Worm (Caenorhabditis elegans) whole organism, L4 larva: Measurements from ENCODE around the gene F09E5.8.

Experiments used
- F10B5.3 ChIP-seq: sonication (generic microtip); optimal IDR thresholded peaks from 2 replicates; lab custom pipeline; 2016; ENCODE audit warnings: mild to moderate bottlenecking, missing genetic modification characterization, missing compliant biosample characterization
- F26F4.8 ChIP-seq: fragments of 200-800 bp; sonication (Bioruptor generic); conservative IDR thresholded peaks from 2 replicates; pipeline ENCODE4 v1.3.6; 2022; ENCODE audit warnings: missing genetic modification characterization, missing compliant biosample characterization
- F37D6.2 ChIP-seq: sonication (generic microtip); optimal IDR thresholded peaks from 2 replicates; lab custom pipeline; 2016; ENCODE audit warnings: mild to moderate bottlenecking, missing genetic modification characterization, missing compliant biosample characterization
- R02D3.7 ChIP-seq: fragments of 150-350 bp; sonication (generic microtip); optimal IDR thresholded peaks from 3 replicates; lab custom pipeline; 2014; ENCODE audit warnings: missing biosample characterization, missing genetic modification characterization
- T26A8.4 ChIP-seq: fragments of 200-800 bp; sonication (Bioruptor generic); IDR thresholded peaks from 2 replicates; pipeline ENCODE4 v1.3.6; 2022; ENCODE audit warnings: missing genetic modification characterization, missing compliant biosample characterization
- Y5F2A.4 ChIP-seq: fragments of 200-800 bp; sonication (Bioruptor generic); optimal IDR thresholded peaks from 2 replicates; lab custom pipeline; 2018; ENCODE audit warnings: mild to moderate bottlenecking, missing genetic modification characterization, missing compliant biosample characterization
- ZK337.2 ChIP-seq: fragments of 200-800 bp; sonication (Bioruptor generic); IDR thresholded peaks from 2 replicates; pipeline ENCODE4 v1.3.6; 2022; ENCODE audit warnings: missing genetic modification reagents, missing genetic modification characterization, missing compliant biosample characterization
- ama-1 ChIP-seq: fragments of 150-350 bp; optimal IDR thresholded peaks from 2 replicates; lab custom pipeline; 2014; ENCODE audit warnings: inconsistent platforms, mixed read lengths
- ceh-32 ChIP-seq: sonication (generic microtip); optimal IDR thresholded peaks from 2 replicates; lab custom pipeline; 2016; ENCODE audit warnings: mild to moderate bottlenecking, missing genetic modification characterization, missing compliant biosample characterization; ENCODE audit not compliant: poor library complexity
- ces-1 ChIP-seq: fragments of 150-350 bp; sonication (generic microtip); optimal IDR thresholded peaks from 4 replicates; lab custom pipeline; 2014; ENCODE audit warnings: missing biosample characterization, missing genetic modification reagents, missing genetic modification characterization
- cey-2 ChIP-seq: sonication (generic microtip); optimal IDR thresholded peaks from 3 replicates; lab custom pipeline; 2017; ENCODE audit warnings: missing genetic modification characterization, mild to moderate bottlenecking, missing compliant biosample characterization, antibody characterized with exemption, borderline replicate concordance; ENCODE audit not compliant: insufficient read depth
- ctbp-1 ChIP-seq: fragments of 200-800 bp; sonication (Bioruptor generic); IDR thresholded peaks from 2 replicates; pipeline ENCODE4 v1.3.6; 2022; ENCODE audit warnings: missing genetic modification reagents, missing genetic modification characterization, missing compliant biosample characterization
- daf-8 ChIP-seq: fragments of 200-800 bp; sonication (Bioruptor generic); IDR thresholded peaks from 2 replicates; pipeline ENCODE4 v1.3.6; 2022; ENCODE audit warnings: missing genetic modification characterization, missing compliant biosample characterization
- dmd-9 ChIP-seq: fragments of 200-800 bp; sonication (Bioruptor generic); IDR thresholded peaks from 2 replicates; pipeline ENCODE4 v1.3.6; 2022; ENCODE audit warnings: missing genetic modification reagents, missing genetic modification characterization, missing compliant biosample characterization
- egl-27 ChIP-seq: sonication (generic microtip); optimal IDR thresholded peaks from 3 replicates; lab custom pipeline; 2017; ENCODE audit warnings: missing biosample characterization, missing genetic modification reagents, missing genetic modification characterization
- egl-43 ChIP-seq: fragments of 200-800 bp; sonication (Bioruptor generic); IDR thresholded peaks from 2 replicates; pipeline ENCODE4 v1.3.6; 2022; ENCODE audit warnings: missing genetic modification reagents, missing genetic modification characterization, missing compliant biosample characterization
- fkh-10 ChIP-seq: fragments of 150-350 bp; optimal IDR thresholded peaks from 2 replicates; lab custom pipeline; 2014; ENCODE audit warnings: missing biosample characterization, missing genetic modification reagents, missing genetic modification characterization
- fos-1 ChIP-seq: fragments of 150-350 bp; optimal IDR thresholded peaks from 2 replicates; lab custom pipeline; 2014; ENCODE audit warnings: missing biosample characterization, missing genetic modification characterization
- gei-8 ChIP-seq: fragments of 200-800 bp; sonication (Bioruptor generic); optimal IDR thresholded peaks from 2 replicates; lab custom pipeline; 2018; ENCODE audit warnings: mild to moderate bottlenecking, missing genetic modification characterization, missing compliant biosample characterization
- hif-1 ChIP-seq, 2 experiments: sonication (generic microtip); optimal IDR thresholded peaks; 2 replicates each; lab custom pipeline; 2016 to 2017; ENCODE audit warnings: missing compliant biosample characterization in 2 of 2, missing genetic modification characterization in 2 of 2, missing genetic modification reagents in 2 of 2, missing genotype in 2 of 2, mild to moderate bottlenecking in 1 of 2
- hlh-30 ChIP-seq: sonication (generic microtip); optimal IDR thresholded peaks from 2 replicates; lab custom pipeline; 2017; ENCODE audit warnings: antibody characterized with exemption, mild to moderate bottlenecking, missing genetic modification characterization, missing compliant biosample characterization; ENCODE audit not compliant: insufficient read depth
- hmg-1.1 ChIP-seq: fragments of 200-800 bp; sonication (Bioruptor generic); IDR thresholded peaks from 2 replicates; pipeline ENCODE4 v1.3.6; 2022; ENCODE audit warnings: missing genetic modification reagents, missing genetic modification characterization, missing compliant biosample characterization
- lim-7 ChIP-seq: fragments of 200-800 bp; sonication (Bioruptor generic); IDR thresholded peaks from 2 replicates; pipeline ENCODE4 v1.3.6; 2022; ENCODE audit warnings: missing genetic modification characterization, missing compliant biosample characterization
- lin-13 ChIP-seq: fragments of 150-350 bp; optimal IDR thresholded peaks from 2 replicates; lab custom pipeline; 2014; ENCODE audit warnings: missing biosample characterization, missing genetic modification reagents, missing genetic modification characterization
- lin-29 ChIP-seq: fragments of 200-800 bp; sonication (Bioruptor generic); IDR thresholded peaks from 2 replicates; pipeline ENCODE4 v1.3.6; 2022; ENCODE audit warnings: missing genetic modification reagents, missing genetic modification characterization, missing compliant biosample characterization
- lin-38 ChIP-seq: fragments of 200-800 bp; sonication (Bioruptor generic); IDR thresholded peaks from 2 replicates; pipeline ENCODE4 v1.3.6; 2022; ENCODE audit warnings: missing genetic modification reagents, missing genetic modification characterization, missing compliant biosample characterization
- lin-39 ChIP-seq: fragments of 150-350 bp; optimal IDR thresholded peaks from 2 replicates; lab custom pipeline; 2014; ENCODE audit warnings: missing biosample characterization, missing genetic modification reagents, missing genetic modification characterization
- lir-3 ChIP-seq: sonication (generic microtip); optimal IDR thresholded peaks from 2 replicates; lab custom pipeline; 2016; ENCODE audit warnings: mild to moderate bottlenecking, missing genetic modification characterization, missing compliant biosample characterization
- mdl-1 ChIP-seq, 2 experiments: fragments of 150-350 bp in 1 of 2; sonication (generic microtip) in 1 of 2; optimal IDR thresholded peaks; 2 replicates each; lab custom pipeline; 2014 to 2017; ENCODE audit warnings: missing biosample characterization in 2 of 2, missing genetic modification characterization in 2 of 2
- mep-1 ChIP-seq: fragments of 150-350 bp; sonication (generic microtip); optimal IDR thresholded peaks from 3 replicates; lab custom pipeline; 2014; ENCODE audit warnings: missing biosample characterization, missing genetic modification characterization
- nhr-10 ChIP-seq: fragments of 150-350 bp; optimal IDR thresholded peaks from 2 replicates; lab custom pipeline; 2014; ENCODE audit warnings: missing biosample characterization, missing genetic modification characterization
- nhr-102 ChIP-seq: sonication (generic microtip); optimal IDR thresholded peaks from 2 replicates; lab custom pipeline; 2016; ENCODE audit warnings: mild to moderate bottlenecking, missing genetic modification characterization, moderate library complexity, missing compliant biosample characterization
- nhr-11 ChIP-seq: fragments of 150-350 bp; optimal IDR thresholded peaks from 2 replicates; lab custom pipeline; 2014; ENCODE audit warnings: missing biosample characterization, missing genetic modification characterization
- nhr-237 ChIP-seq: sonication (generic microtip); optimal IDR thresholded peaks from 2 replicates; lab custom pipeline; 2017; ENCODE audit warnings: missing biosample characterization, missing genetic modification characterization
- nhr-28 ChIP-seq: fragments of 150-350 bp; optimal IDR thresholded peaks from 2 replicates; lab custom pipeline; 2014; ENCODE audit warnings: missing biosample characterization, missing genetic modification characterization
- nhr-41 ChIP-seq: fragments of 200-800 bp; sonication (Bioruptor generic); IDR thresholded peaks from 2 replicates; pipeline ENCODE4 v1.3.6; 2022; ENCODE audit warnings: missing genetic modification reagents, missing genetic modification characterization, missing compliant biosample characterization
- nhr-42 ChIP-seq: fragments of 200-800 bp; sonication (Bioruptor generic); IDR thresholded peaks from 2 replicates; pipeline ENCODE4 v1.3.6; 2022; ENCODE audit warnings: missing genetic modification characterization, missing compliant biosample characterization
- php-3 ChIP-seq: fragments of 200-800 bp; sonication (Bioruptor generic); IDR thresholded peaks from 2 replicates; pipeline ENCODE4 v1.3.6; 2022; ENCODE audit warnings: missing genetic modification reagents, missing genetic modification characterization, missing compliant biosample characterization
- pqm-1 ChIP-seq: sonication (generic microtip); optimal IDR thresholded peaks from 2 replicates; lab custom pipeline; 2017; ENCODE audit warnings: missing biosample characterization, missing genetic modification characterization
- sdz-12 ChIP-seq: fragments of 200-800 bp; sonication (Bioruptor generic); optimal IDR thresholded peaks from 2 replicates; lab custom pipeline; 2018; ENCODE audit warnings: mild to moderate bottlenecking, missing genetic modification characterization, missing compliant biosample characterization
- set-16 ChIP-seq: fragments of 200-800 bp; sonication (Bioruptor generic); IDR thresholded peaks from 2 replicates; pipeline ENCODE4 v1.3.6; 2022; ENCODE audit warnings: missing genetic modification reagents, missing genetic modification characterization, missing compliant biosample characterization
- skn-1 ChIP-seq: fragments of 150-350 bp; optimal IDR thresholded peaks from 2 replicates; lab custom pipeline; 2014; ENCODE audit warnings: missing biosample characterization, missing genetic modification characterization
- snpc-1.2 ChIP-seq: fragments of 200-800 bp; sonication (Bioruptor generic); IDR thresholded peaks from 2 replicates; pipeline ENCODE4 v1.3.6; 2022; ENCODE audit warnings: missing genetic modification reagents, missing genetic modification characterization, missing compliant biosample characterization
- spr-1 ChIP-seq: sonication (generic microtip); optimal IDR thresholded peaks from 2 replicates; lab custom pipeline; 2016; ENCODE audit warnings: mild to moderate bottlenecking, missing genetic modification characterization, missing compliant biosample characterization
- spr-3 ChIP-seq: fragments of 200-800 bp; sonication (Bioruptor generic); optimal IDR thresholded peaks from 2 replicates; lab custom pipeline; 2018; ENCODE audit warnings: mild to moderate bottlenecking, missing genetic modification characterization, missing compliant biosample characterization
- tag-97 ChIP-seq: fragments of 200-800 bp; sonication (Bioruptor generic); IDR thresholded peaks from 2 replicates; pipeline ENCODE4 v1.3.6; 2022; ENCODE audit warnings: missing genetic modification characterization, missing compliant biosample characterization
- tra-1 ChIP-seq: fragments of 200-800 bp; sonication (Bioruptor generic); IDR thresholded peaks from 2 replicates; pipeline ENCODE4 v1.3.6; 2022; ENCODE audit warnings: missing genetic modification reagents, missing genetic modification characterization, missing compliant biosample characterization
- unc-62 ChIP-seq, 3 experiments: fragments of 150-350 bp in 1 of 3; sonication (generic microtip); optimal IDR thresholded peaks in 2 of 3; peaks in 1 of 3; 1 replicate in 1 of 3; 2 replicates in 2 of 3; lab custom pipeline; 2014 to 2017; ENCODE audit warnings: missing biosample characterization in 3 of 3, missing genetic modification characterization in 3 of 3, missing genetic modification reagents in 3 of 3, missing genotype in 1 of 3
- vab-7 ChIP-seq: fragments of 200-800 bp; sonication (Bioruptor generic); IDR thresholded peaks from 2 replicates; pipeline ENCODE4 v1.3.6; 2022; ENCODE audit warnings: missing genetic modification reagents, missing genetic modification characterization, missing compliant biosample characterization
- zag-1 ChIP-seq: fragments of 150-350 bp; optimal IDR thresholded peaks from 2 replicates; lab custom pipeline; 2014; ENCODE audit warnings: missing biosample characterization, missing genetic modification characterization
- zip-11 ChIP-seq: fragments of 200-800 bp; sonication (Bioruptor generic); IDR thresholded peaks from 2 replicates; pipeline ENCODE4 v1.3.6; 2022; ENCODE audit warnings: missing genetic modification characterization, missing compliant biosample characterization
- ztf-11 ChIP-seq: fragments of 150-350 bp; optimal IDR thresholded peaks from 2 replicates; lab custom pipeline; 2014; ENCODE audit warnings: missing biosample characterization, missing genetic modification characterization

F09E5.8 gene

ce11 chrII:5336035-5336376 lies 14.5 kb upstream of the F09E5.8 start (continued):
- TF ChIP-seq nhr-11 (tag; lab: Kevin White, UChicago) (no peak), F10B5.3 (tag; lab: Kevin White, UChicago) (no peak), mep-1 (tag; lab: Kevin White, UChicago) (peak; percentile 69), R02D3.7 (no peak), sdz-12 (GFP tag; lab: Kevin White, UChicago) (no peak), skn-1 (no peak), daf-8 (GFP tag; lab: Robert Waterston, UW) (no peak), nhr-28 (no peak), nhr-102 (tag; lab: Kevin White, UChicago) (no peak), nhr-42 (GFP tag; lab: Robert Waterston, UW) (no peak), tag-97 (GFP tag; lab: Robert Waterston, UW) (no peak), lir-3 (tag; lab: Kevin White, UChicago) (no peak), F26F4.8 (GFP tag; lab: Robert Waterston, UW) (no peak), F37D6.2 (tag; lab: Kevin White, UChicago) (peak; percentile 23), tra-1 (GFP tag; lab: Robert Waterston, UW) (no peak), cey-2 (tag; lab: Kevin White, UChicago) (no peak), spr-3 (GFP tag; lab: Kevin White, UChicago) (no peak), ztf-11 (no peak), lin-39 (tag; lab: Kevin White, UChicago) (no peak), snpc-1.2 (GFP tag; lab: Robert Waterston, UW) (no peak), ctbp-1 (GFP tag; lab: Robert Waterston, UW) (no peak), zip-11 (GFP tag; lab: Robert Waterston, UW) (no peak), lin-38 (peak; percentile 44; the same call in 1 of the 2 replicates), pqm-1 (tag; lab: Kevin White, UChicago) (no peak), nhr-237 (no peak), ama-1 (lab: Kevin White, UChicago) (peak; percentile 81), lim-7 (no peak), zag-1 (tag; lab: Kevin White, UChicago) (no peak), ceh-32 (tag; lab: Kevin White, UChicago) (no peak), php-3 (GFP tag; lab: Robert Waterston, UW) (no peak), vab-7 (GFP tag; lab: Robert Waterston, UW) (0 out of 2 replicates have a peak, but pooled peaks have one; percentile 26), spr-1 (tag; lab: Kevin White, UChicago) (no peak), nhr-10 (tag; lab: Kevin White, UChicago) (no peak), T26A8.4 (GFP tag; lab: Robert Waterston, UW) (no peak), fkh-10 (GFP tag; lab: Kevin White, UChicago) (peak; percentile 74), lin-29 (no peak), gei-8 (no peak), set-16 (GFP tag; lab: Robert Waterston, UW) (peak; percentile 29; the same call in 1 of the 2 replicates), lin-13 (GFP tag; lab: Kevin White, UChicago) (no peak), Y5F2A.4 (GFP tag; lab: Kevin White, UChicago) (no peak), mdl-1 (tag; optimal IDR thresholded peaks at IDR 0.05; lab: Kevin White, UChicago) (peak in 1 of 2 experiments; percentile 40), hmg-1.1 (GFP tag; lab: Robert Waterston, UW) (peak; percentile 56; the same call in 1 of the 2 replicates), dmd-9 (GFP tag; lab: Robert Waterston, UW) (no peak), unc-62 (GFP tag; optimal IDR thresholded peaks at IDR 0.05 in 1 of 2; lab: Kevin White, UChicago) (no peak), unc-62 (tag; optimal IDR thresholded peaks at IDR 0.05; lab: Kevin White, UChicago) (no peak), egl-43 (GFP tag; lab: Robert Waterston, UW) (peak; percentile 67), ces-1 (GFP tag; lab: Kevin White, UChicago) (no peak), hif-1 (tag; optimal IDR thresholded peaks at IDR 0.05; lab: Kevin White, UChicago) (peak in 1 of 2 experiments; percentile 69), ZK337.2 (GFP tag; lab: Robert Waterston, UW) (no peak), nhr-41 (no peak), fos-1 (tag; lab: Kevin White, UChicago) (no peak), hlh-30 (tag; lab: Kevin White, UChicago) (peak; percentile 28), egl-27 (tag; lab: Kevin White, UChicago) (no peak)
